Worm (Caenorhabditis elegans): ENCODE results near the gene F46G11.2.

Gene F46G11.2

DNA sequence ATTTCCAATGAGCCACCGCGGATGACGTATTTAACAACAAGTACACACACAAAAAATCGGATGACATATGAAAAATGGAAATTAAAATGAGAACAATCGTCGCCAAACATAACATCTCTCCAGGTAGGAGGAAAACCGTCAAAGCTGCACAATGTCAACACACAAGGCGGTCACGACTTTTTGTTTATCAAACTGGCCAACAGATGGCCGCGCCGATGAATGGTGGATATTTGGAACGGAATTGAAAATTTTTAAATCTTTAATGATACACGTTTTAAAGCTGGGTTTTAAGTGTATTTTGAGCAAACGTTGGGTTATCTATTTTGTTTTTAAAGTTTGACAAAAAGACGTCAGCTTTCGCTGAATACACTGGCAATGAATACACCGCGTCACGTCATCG is 6.7 kb upstream of the F46G11.2 start:
- TF ChIP-seq egl-27 (tag; optimal IDR thresholded peaks at IDR 0.05), result no peak
- no peak for TF ChIP-seq efl-1 (optimal IDR thresholded peaks at IDR 0.05)
- TF ChIP-seq efl-1 (GFP tag; optimal IDR thresholded peaks at IDR 0.05 in 1 of 2), result peak in 1 of 2 experiments; percentile 72
- TF ChIP-seq nhr-12 (tag; optimal IDR thresholded peaks at IDR 0.05), result no peak
- no peak for TF ChIP-seq lin-14 (GFP tag; optimal IDR thresholded peaks at IDR 0.05)
- TF ChIP-seq nhr-47 (tag; optimal IDR thresholded peaks at IDR 0.05), result no peak
- TF ChIP-seq tlp-1 (tag; optimal IDR thresholded peaks at IDR 0.05), result no peak
- no peak for TF ChIP-seq aha-1 (tag; optimal IDR thresholded peaks at IDR 0.05)
- no peak for TF ChIP-seq C34B4.2 (tag; optimal IDR thresholded peaks at IDR 0.05)
- TF ChIP-seq Y116A8C.19 (tag; optimal IDR thresholded peaks at IDR 0.05; ENCODE audit: borderline replicate concordance), result no peak

DNA sequence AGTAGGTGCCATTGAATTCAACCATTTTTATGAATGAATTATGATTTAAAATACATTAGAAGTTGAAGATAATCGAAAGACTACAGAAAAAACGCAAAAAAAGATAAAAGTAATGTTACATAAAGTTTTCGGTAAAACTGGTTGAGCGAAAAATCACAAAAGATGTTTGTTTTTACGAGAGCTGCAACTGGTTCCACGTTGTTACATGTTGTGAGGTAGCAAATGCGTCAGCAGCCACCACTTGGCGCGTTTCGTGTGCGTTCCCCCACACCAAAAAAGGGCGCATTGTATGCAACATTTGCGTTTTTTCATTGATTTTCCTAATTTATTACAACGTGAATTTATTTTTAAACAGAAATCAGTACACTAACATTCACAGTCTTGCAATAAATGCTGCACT is 5.8 kb upstream of the F46G11.2 start, which contains the start of gene gakh-1:
Gene gakh-1 (plus strand): TSS at position 347 of the 400 bp plus-strand sequence.
- TF ChIP-seq rnt-1 (tag; optimal IDR thresholded peaks at IDR 0.05) (peak; percentile 70), nhr-237 (tag; optimal IDR thresholded peaks at IDR 0.05) (no peak), ama-1 (optimal IDR thresholded peaks at IDR 0.05) (no peak), hlh-17 (GFP tag; optimal IDR thresholded peaks at IDR 0.05; ENCODE audit: borderline replicate concordance) (no peak), nhr-20 (tag; optimal IDR thresholded peaks at IDR 0.05) (peak; percentile 79), alr-1 (tag; optimal IDR thresholded peaks at IDR 0.05; ENCODE audit: borderline replicate concordance) (no peak), aha-1 (tag; optimal IDR thresholded peaks at IDR 0.05) (no peak), zag-1 (tag; optimal IDR thresholded peaks at IDR 0.05) (peak; percentile 23), unc-98 (GFP tag; IDR thresholded peaks at IDR 0.05) (no peak), nhr-28 (tag; optimal IDR thresholded peaks at IDR 0.05) (no peak), ets-5 (GFP tag; IDR thresholded peaks at IDR 0.05) (no peak), pax-3 (tag; optimal IDR thresholded peaks at IDR 0.05) (no peak), ceh-63 (GFP tag; optimal IDR thresholded peaks at IDR 0.05) (no peak), sox-4 (tag; optimal IDR thresholded peaks at IDR 0.05) (peak; percentile 20), C34B4.2 (tag; optimal IDR thresholded peaks at IDR 0.05) (no peak), sup-37 (GFP tag; optimal IDR thresholded peaks at IDR 0.05) (peak; percentile 29), nhr-71 (tag; optimal IDR thresholded peaks at IDR 0.05) (peak; percentile 85), snpc-4 (tag; optimal IDR thresholded peaks at IDR 0.05) (peak; percentile 39), unc-62 (GFP tag; optimal IDR thresholded peaks at IDR 0.05) (no peak), zip-4 (GFP tag; optimal IDR thresholded peaks at IDR 0.05) (peak; percentile 41), blmp-1 (tag; optimal IDR thresholded peaks at IDR 0.05) (no peak), nhr-77 (tag; optimal IDR thresholded peaks at IDR 0.05) (peak; percentile 46), hpl-2 (GFP tag; optimal IDR thresholded peaks at IDR 0.05) (no peak), fkh-8 (tag; optimal IDR thresholded peaks at IDR 0.05) (peak; percentile 50), unc-30 (tag; optimal IDR thresholded peaks at IDR 0.05) (no peak), egl-27 (tag; optimal IDR thresholded peaks at IDR 0.05) (no peak), fkh-10 (GFP tag; optimal IDR thresholded peaks at IDR 0.05) (peak; percentile 25), vab-15 (tag; optimal IDR thresholded peaks at IDR 0.05) (no peak), nhr-85 (tag) (peak; percentile 93), irx-1 (tag; optimal IDR thresholded peaks at IDR 0.05) (peak; percentile 80), lsy-2 (tag; optimal IDR thresholded peaks at IDR 0.05) (peak; percentile 61 to 65), ztf-11 (tag; optimal IDR thresholded peaks at IDR 0.05) (no peak), ceh-82 (tag; optimal IDR thresholded peaks at IDR 0.05) (peak; percentile 5 to 39 (median 32)), nhr-47 (tag; optimal IDR thresholded peaks at IDR 0.05) (peak; percentile 83), lin-35 (GFP tag; optimal IDR thresholded peaks at IDR 0.05) (peak; percentile 45 to 76), nhr-12 (tag; optimal IDR thresholded peaks at IDR 0.05) (no peak), swsn-7 (tag; optimal IDR thresholded peaks at IDR 0.05) (peak; percentile 75), F16B12.6 (tag; optimal IDR thresholded peaks at IDR 0.05) (peak; percentile 28), unc-86 (tag; optimal IDR thresholded peaks at IDR 0.05) (peak; percentile 61), efl-3 (GFP tag; optimal IDR thresholded peaks at IDR 0.05) (no peak), efl-1 (optimal IDR thresholded peaks at IDR 0.05) (peak; percentile 35 to 52), efl-1 (GFP tag; optimal IDR thresholded peaks at IDR 0.05 in 1 of 2) (peak; percentile 50 to 97), lin-15B (tag; optimal IDR thresholded peaks at IDR 0.05) (no peak), ceh-88 (GFP tag; IDR thresholded peaks at IDR 0.05) (peak; percentile 46; the same call in 1 of the 2 replicates), pag-3 (tag; optimal IDR thresholded peaks at IDR 0.05; ENCODE audit: borderline replicate concordance, insufficient read depth) (no peak), tbx-2 (tag; optimal IDR thresholded peaks at IDR 0.05) (peak; percentile 70), mab-9 (GFP tag; IDR thresholded peaks at IDR 0.05) (0 out of 2 replicates have a peak, but pooled peaks have one; percentile 10)
